Worm (Caenorhabditis elegans) whole organism, L3 larva: Measurements from ENCODE around the gene Y113G7A.12.

Experiments used
- ama-1 ChIP-seq: fragments of 150-350 bp; optimal IDR thresholded peaks from 2 replicates; lab custom pipeline; 2018
- ceh-9 ChIP-seq: sonication (generic microtip); optimal IDR thresholded peaks from 2 replicates; lab custom pipeline; 2018; ENCODE audit warnings: missing biosample characterization, missing genetic modification characterization
- lin-39 ChIP-seq: fragments of 150-350 bp; optimal IDR thresholded peaks from 2 replicates; lab custom pipeline; 2018; ENCODE audit warnings: missing biosample characterization, missing genetic modification reagents, missing genetic modification characterization
- pha-4 ChIP-seq: fragments of 150-350 bp; optimal IDR thresholded peaks from 2 replicates; lab custom pipeline; 2014; ENCODE audit warnings: missing biosample characterization, missing genetic modification reagents, missing genetic modification characterization
- ztf-11 ChIP-seq: fragments of 150-350 bp; optimal IDR thresholded peaks from 2 replicates; lab custom pipeline; 2014; ENCODE audit warnings: missing biosample characterization, missing genetic modification characterization

- TF ChIP-seq pha-4 (no peak), ztf-11 (tag; lab: Kevin White, UChicago) (no peak), ceh-9 (no peak), lin-39 (tag; lab: Kevin White, UChicago) (no peak), ama-1 (no peak)
Observed at ce11 chrV:20161781-20162289, 19.4 kb downstream of the Y113G7A.12 start.
